Fruit fly (Drosophila melanogaster): Measurements from ENCODE around the gene Glut4EF.

dm6 chr3R:9946493-9946892 is 72.0 kb downstream of the Glut4EF start:
- TF ChIP-seq acj6 (GFP tag; optimal IDR thresholded peaks at IDR 0.05), result no peak
- TF ChIP-seq Eip93F (GFP tag; optimal IDR thresholded peaks at IDR 0.05), result no peak
- no peak for TF ChIP-seq Hr38 (GFP tag; optimal IDR thresholded peaks at IDR 0.05)
- no peak for TF ChIP-seq cyc (GFP tag; optimal IDR thresholded peaks at IDR 0.05)
- no peak for TF ChIP-seq CG8319 (GFP tag; optimal IDR thresholded peaks at IDR 0.05)

All from whole organism, prepupa.